Fruit fly (Drosophila melanogaster) whole organism, wandering third instar larva: ENCODE data around the gene simj.
A peak's percentile ranks its signal among the peaks of the same experiment; 100 is the strongest.

Experiments
- Hnf4 ChIP-seq: fragments of 200-800 bp; sonication (Bioruptor generic); optimal IDR thresholded peaks from 2 replicates; lab custom pipeline; 2016; ENCODE audit warnings: missing biosample characterization, mild to moderate bottlenecking, missing genetic modification characterization
- N ChIP-seq: fragments of >200 bp; optimal IDR thresholded peaks from 2 replicates; lab custom pipeline; 2018; ENCODE audit warnings: missing biosample characterization, missing external identifiers, missing genetic modification characterization
- OdsH ChIP-seq: fragments of 200-800 bp; sonication (Bioruptor generic); optimal IDR thresholded peaks from 2 replicates; lab custom pipeline; 2016; ENCODE audit warnings: missing biosample characterization, mild to moderate bottlenecking, missing genetic modification characterization
- dmrt93B ChIP-seq: fragments of 200-800 bp; sonication (Bioruptor generic); optimal IDR thresholded peaks from 2 replicates; lab custom pipeline; 2018; ENCODE audit warnings: missing biosample characterization, mild to moderate bottlenecking, missing genetic modification characterization
- dsf ChIP-seq: sonication (Bioruptor generic); optimal IDR thresholded peaks from 2 replicates; lab custom pipeline; 2016; ENCODE audit warnings: missing biosample characterization, missing genetic modification characterization, borderline replicate concordance
- jim ChIP-seq: fragments of 175-275, 200-325 bp; sonication (Bioruptor generic); optimal IDR thresholded peaks from 2 replicates; lab custom pipeline; 2016; ENCODE audit warnings: missing biosample characterization, mild to moderate bottlenecking, missing genetic modification characterization
- lola ChIP-seq: fragments of >200 bp; optimal IDR thresholded peaks from 2 replicates; lab custom pipeline; 2017; ENCODE audit warnings: missing biosample characterization, missing genetic modification characterization
- tai ChIP-seq: sonication (Bioruptor generic); optimal IDR thresholded peaks from 2 replicates; lab custom pipeline; 2016; ENCODE audit warnings: missing biosample characterization, missing genetic modification characterization
- usp ChIP-seq: fragments of >200 bp; optimal IDR thresholded peaks from 2 replicates; lab custom pipeline; 2017; ENCODE audit warnings: missing biosample characterization, missing genetic modification characterization

- no peak for TF ChIP-seq usp (GFP tag; lab: Kevin White, UChicago)
- TF ChIP-seq OdsH (GFP tag; lab: Kevin White, UChicago), result peak; percentile 47
- peak; percentile 39 for TF ChIP-seq Hnf4 (GFP tag; lab: Kevin White, UChicago)
- no peak for TF ChIP-seq tai (GFP tag; lab: Kevin White, UChicago)
- no peak for TF ChIP-seq jim (GFP tag; lab: Kevin White, UChicago)
- TF ChIP-seq dsf (GFP tag; lab: Kevin White, UChicago), result no peak
- TF ChIP-seq lola (GFP tag; lab: Kevin White, UChicago), result no peak
- TF ChIP-seq N (GFP tag; lab: Kevin White, UChicago), result no peak
- no peak for TF ChIP-seq dmrt93B
These were observed 15.2 kb downstream of the simj start for dm6 chr3L:10679711-10680154.
